Worm (Caenorhabditis elegans): ENCODE measurements around the gene npr-24.

- TF ChIP-seq snpc-4 (tag; optimal IDR thresholded peaks at IDR 0.05) (no peak), fkh-8 (tag; optimal IDR thresholded peaks at IDR 0.05) (no peak), lin-15B (tag; optimal IDR thresholded peaks at IDR 0.05) (no peak), pqm-1 (tag; optimal IDR thresholded peaks at IDR 0.05) (no peak), unc-62 (GFP tag; optimal IDR thresholded peaks at IDR 0.05) (no peak), nhr-77 (tag; optimal IDR thresholded peaks at IDR 0.05) (no peak)
Measured at ce11 chrX:17438386-17438785, 48.2 kb downstream of the npr-24 start, which contains the start of gene C36E6.8.

Data from whole organism, L1 larva.